Worm (Caenorhabditis elegans) whole organism, L1 larva: ENCODE measurements around the gene str-238.

Experiments
- C04F5.9 ChIP-seq: sonication (generic microtip); optimal IDR thresholded peaks from 2 replicates; lab custom pipeline; 2016; ENCODE audit warnings: missing genetic modification characterization, missing compliant biosample characterization
- C16A3.4 ChIP-seq: fragments of 150-350 bp; optimal IDR thresholded peaks from 2 replicates; lab custom pipeline; 2014; ENCODE audit warnings: missing biosample characterization, missing genetic modification characterization
- F16B12.6 ChIP-seq: fragments of 150-350 bp; optimal IDR thresholded peaks from 2 replicates; lab custom pipeline; 2014; ENCODE audit warnings: missing biosample characterization, missing genetic modification characterization
- alr-1 ChIP-seq: fragments of 200-800 bp; sonication (Bioruptor generic); optimal IDR thresholded peaks from 2 replicates; lab custom pipeline; 2018; ENCODE audit warnings: borderline replicate concordance, mild to moderate bottlenecking, missing genetic modification characterization, missing compliant biosample characterization
- ama-1 ChIP-seq: fragments of 150-350 bp; optimal IDR thresholded peaks from 2 replicates; lab custom pipeline; 2014
- blmp-1 ChIP-seq: fragments of 150-350 bp; optimal IDR thresholded peaks from 2 replicates; lab custom pipeline; 2014; ENCODE audit warnings: missing biosample characterization, missing genetic modification characterization
- ceh-63 ChIP-seq: fragments of 200-800 bp; sonication (Bioruptor generic); optimal IDR thresholded peaks from 2 replicates; lab custom pipeline; 2018; ENCODE audit warnings: mild to moderate bottlenecking, missing genetic modification characterization, missing compliant biosample characterization
- ceh-8 ChIP-seq: fragments of 200-800 bp; sonication (Bioruptor generic); optimal IDR thresholded peaks from 2 replicates; lab custom pipeline; 2018; ENCODE audit warnings: mild to moderate bottlenecking, missing genetic modification characterization, moderate library complexity, missing compliant biosample characterization
- ceh-90 ChIP-seq: sonication (generic microtip); optimal IDR thresholded peaks from 2 replicates; lab custom pipeline; 2016; ENCODE audit warnings: missing genetic modification characterization, missing compliant biosample characterization
- ces-1 ChIP-seq: fragments of 150-350 bp; optimal IDR thresholded peaks from 2 replicates; lab custom pipeline; 2014; ENCODE audit warnings: missing biosample characterization, missing genetic modification reagents, missing genetic modification characterization
- dsc-1 ChIP-seq: sonication (generic microtip); optimal IDR thresholded peaks from 2 replicates; lab custom pipeline; 2016; ENCODE audit warnings: mild to moderate bottlenecking, missing genetic modification characterization, missing compliant biosample characterization
- efl-1 ChIP-seq, 4 experiments: fragments of 150-350 bp; optimal IDR thresholded peaks in 3 of 4; peaks in 1 of 4; 1 replicate in 1 of 4; 2 replicates in 3 of 4; lab custom pipeline; 2014; ENCODE audit warnings: missing biosample characterization in 2 of 4, missing genetic modification characterization in 2 of 4, missing genetic modification reagents in 2 of 4
- efl-3 ChIP-seq: fragments of 200-800 bp; sonication (Bioruptor generic); optimal IDR thresholded peaks from 2 replicates; lab custom pipeline; 2018; ENCODE audit warnings: mild to moderate bottlenecking, missing genetic modification characterization, missing compliant biosample characterization
- egl-13 ChIP-seq: sonication (generic microtip); optimal IDR thresholded peaks from 2 replicates; lab custom pipeline; 2016; ENCODE audit warnings: missing genotype, missing genetic modification reagents, missing genetic modification characterization, missing compliant biosample characterization
- elt-2 ChIP-seq: sonication (generic microtip); optimal IDR thresholded peaks from 2 replicates; lab custom pipeline; 2016; ENCODE audit warnings: missing genetic modification characterization, mild to moderate bottlenecking, inconsistent platforms, missing compliant biosample characterization, missing genetic modification reagents
- ets-5 ChIP-seq: fragments of 200-800 bp; sonication (Bioruptor generic); IDR thresholded peaks from 2 replicates; pipeline ENCODE4 v1.3.6; 2022; ENCODE audit warnings: missing genetic modification characterization, missing compliant biosample characterization
- fkh-10 ChIP-seq: sonication (generic microtip); optimal IDR thresholded peaks from 2 replicates; lab custom pipeline; 2017; ENCODE audit warnings: missing biosample characterization, missing genetic modification reagents, missing genetic modification characterization
- fos-1 ChIP-seq: fragments of 150-350 bp; optimal IDR thresholded peaks from 2 replicates; lab custom pipeline; 2014; ENCODE audit warnings: missing biosample characterization, missing genetic modification characterization
- hlh-17 ChIP-seq: fragments of 200-800 bp; sonication (Bioruptor generic); optimal IDR thresholded peaks from 2 replicates; lab custom pipeline; 2018; ENCODE audit warnings: missing genetic modification characterization, mild to moderate bottlenecking, missing compliant biosample characterization, moderate library complexity, borderline replicate concordance
- jun-1 ChIP-seq: fragments of 150-350 bp; optimal IDR thresholded peaks from 2 replicates; lab custom pipeline; 2014; ENCODE audit warnings: missing biosample characterization, missing genetic modification reagents, missing genetic modification characterization
- lin-13 ChIP-seq: fragments of 150-350 bp; optimal IDR thresholded peaks from 2 replicates; lab custom pipeline; 2014; ENCODE audit warnings: missing biosample characterization, missing genetic modification reagents, missing genetic modification characterization
- lin-15B ChIP-seq: fragments of 150-350 bp; sonication (generic microtip); optimal IDR thresholded peaks from 3 replicates; lab custom pipeline; 2014; ENCODE audit warnings: missing biosample characterization, missing genetic modification characterization
- mab-9 ChIP-seq: fragments of 200-800 bp; sonication (Bioruptor generic); IDR thresholded peaks from 2 replicates; pipeline ENCODE4 v1.3.6; 2022; ENCODE audit warnings: missing genetic modification reagents, missing genetic modification characterization, missing compliant biosample characterization
- mdl-1 ChIP-seq, 2 experiments: fragments of 150-350 bp; optimal IDR thresholded peaks; 2 replicates each; lab custom pipeline; 2014 to 2017; ENCODE audit warnings: missing biosample characterization in 2 of 2, missing genetic modification characterization in 2 of 2, inconsistent platforms in 1 of 2
- nhr-12 ChIP-seq: sonication (generic microtip); optimal IDR thresholded peaks from 2 replicates; lab custom pipeline; 2017; ENCODE audit warnings: missing biosample characterization, missing genetic modification characterization
- nhr-19 ChIP-seq: fragments of 200-800 bp; sonication (Bioruptor generic); conservative IDR thresholded peaks from 2 replicates; pipeline ENCODE4 v1.3.6; 2022; ENCODE audit warnings: missing genetic modification characterization, missing compliant biosample characterization
- nhr-237 ChIP-seq: fragments of 150-350 bp; optimal IDR thresholded peaks from 2 replicates; lab custom pipeline; 2014; ENCODE audit warnings: missing biosample characterization, missing genetic modification characterization
- nhr-28 ChIP-seq: fragments of 150-350 bp; optimal IDR thresholded peaks from 2 replicates; lab custom pipeline; 2014; ENCODE audit warnings: missing biosample characterization, missing genetic modification characterization
- nhr-47 ChIP-seq: sonication (generic microtip); optimal IDR thresholded peaks from 2 replicates; lab custom pipeline; 2016; ENCODE audit warnings: mild to moderate bottlenecking, missing genetic modification characterization, moderate library complexity, missing compliant biosample characterization
- nhr-71 ChIP-seq: sonication (generic microtip); optimal IDR thresholded peaks from 2 replicates; lab custom pipeline; 2016; ENCODE audit warnings: mild to moderate bottlenecking, missing genetic modification characterization, moderate library complexity, missing compliant biosample characterization
- nhr-76 ChIP-seq: sonication (generic microtip); optimal IDR thresholded peaks from 2 replicates; lab custom pipeline; 2017; ENCODE audit warnings: missing biosample characterization, missing genetic modification characterization
- nhr-84 ChIP-seq: sonication (generic microtip); optimal IDR thresholded peaks from 2 replicates; lab custom pipeline; 2017; ENCODE audit warnings: missing biosample characterization, missing genetic modification characterization
- nhr-90 ChIP-seq: sonication (generic microtip); optimal IDR thresholded peaks from 2 replicates; lab custom pipeline; 2016; ENCODE audit warnings: mild to moderate bottlenecking, missing genetic modification characterization, missing compliant biosample characterization; ENCODE audit not compliant: poor library complexity
- pax-3 ChIP-seq: fragments of 200-800 bp; sonication (Bioruptor generic); optimal IDR thresholded peaks from 2 replicates; lab custom pipeline; 2018; ENCODE audit warnings: mild to moderate bottlenecking, missing genetic modification characterization, moderate library complexity, missing compliant biosample characterization
- rnt-1 ChIP-seq: sonication (generic microtip); optimal IDR thresholded peaks from 2 replicates; lab custom pipeline; 2016; ENCODE audit warnings: mild to moderate bottlenecking, missing genetic modification characterization, moderate library complexity, missing compliant biosample characterization
- snpc-4 ChIP-seq: fragments of 150-350 bp; optimal IDR thresholded peaks from 2 replicates; lab custom pipeline; 2014; ENCODE audit warnings: missing biosample characterization, missing genetic modification characterization
- sox-4 ChIP-seq: sonication (generic microtip); optimal IDR thresholded peaks from 2 replicates; lab custom pipeline; 2016; ENCODE audit warnings: missing genetic modification characterization, missing compliant biosample characterization
- sptf-1 ChIP-seq: fragments of 150-350 bp; optimal IDR thresholded peaks from 2 replicates; lab custom pipeline; 2014; ENCODE audit warnings: missing biosample characterization, missing genetic modification characterization
- sup-37 ChIP-seq: fragments of 200-800 bp; sonication (Bioruptor generic); optimal IDR thresholded peaks from 2 replicates; lab custom pipeline; 2018; ENCODE audit warnings: mild to moderate bottlenecking, missing genetic modification characterization, missing compliant biosample characterization
- unc-30 ChIP-seq: sonication (generic microtip); optimal IDR thresholded peaks from 2 replicates; lab custom pipeline; 2017; ENCODE audit warnings: missing biosample characterization, missing genetic modification characterization
- unc-86 ChIP-seq: sonication (generic microtip); optimal IDR thresholded peaks from 2 replicates; lab custom pipeline; 2016; ENCODE audit warnings: missing genetic modification characterization, missing compliant biosample characterization
- xbp-1 ChIP-seq: sonication (generic microtip); optimal IDR thresholded peaks from 2 replicates; lab custom pipeline; 2016; ENCODE audit warnings: missing genetic modification characterization, missing compliant biosample characterization
- zag-1 ChIP-seq: fragments of 150-350 bp; optimal IDR thresholded peaks from 2 replicates; lab custom pipeline; 2014; ENCODE audit warnings: missing biosample characterization, missing genetic modification characterization
- zip-4 ChIP-seq: fragments of 200-800 bp; sonication (Bioruptor generic); optimal IDR thresholded peaks from 2 replicates; lab custom pipeline; 2018; ENCODE audit warnings: mild to moderate bottlenecking, missing genetic modification characterization, moderate library complexity, missing compliant biosample characterization
- ztf-11 ChIP-seq, 2 experiments: sonication (generic microtip); optimal IDR thresholded peaks; 2 replicates each; lab custom pipeline; 2016 to 2017; ENCODE audit warnings: missing genetic modification characterization in 2 of 2, missing biosample characterization in 1 of 2, missing compliant biosample characterization in 1 of 2

The str-238 gene

DNA sequence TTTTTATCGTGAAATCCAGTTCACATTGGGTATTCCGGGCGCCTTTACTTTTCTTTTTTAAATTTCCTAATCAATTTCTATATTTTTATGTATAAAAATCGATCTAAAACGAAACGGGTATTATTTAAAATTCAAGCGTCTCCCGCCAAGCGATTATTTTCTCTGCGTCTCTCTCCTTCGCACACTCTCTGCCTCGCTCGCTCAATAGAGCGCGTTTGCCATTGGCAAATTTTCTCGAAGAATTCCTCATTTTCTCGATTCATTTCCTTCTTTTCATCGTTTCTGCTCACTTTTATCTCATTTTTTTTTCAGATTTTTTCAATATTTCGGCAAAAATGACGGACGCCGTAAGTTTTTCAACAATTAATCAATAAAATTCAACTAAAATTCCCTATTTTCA lies 8.4 kb downstream of the str-238 start, which contains the start of gene sti-1 (continued):
- peak; percentile 85 for TF ChIP-seq lin-15B (tag; lab: Kevin White, UChicago)
- peak; percentile 79 for TF ChIP-seq mab-9 (GFP tag; lab: Robert Waterston, UW)
- TF ChIP-seq ceh-8 (GFP tag; lab: Kevin White, UChicago), result peak; percentile 68
- no peak for TF ChIP-seq zag-1 (tag; lab: Kevin White, UChicago)
- TF ChIP-seq rnt-1 (tag; lab: Kevin White, UChicago), result peak; percentile 91
- TF ChIP-seq nhr-237 (tag; lab: Kevin White, UChicago), result peak; percentile 83
- no peak for TF ChIP-seq hlh-17 (GFP tag; lab: Kevin White, UChicago)
- peak; percentile 83 for TF ChIP-seq C16A3.4 (tag; lab: Kevin White, UChicago)
- peak; percentile 89 for TF ChIP-seq egl-13 (tag; lab: Kevin White, UChicago)
- peak; percentile 95 for TF ChIP-seq nhr-71 (tag; lab: Kevin White, UChicago)
- no peak for TF ChIP-seq unc-30
- no peak for TF ChIP-seq efl-3 (GFP tag; lab: Kevin White, UChicago)
- peak in 1 of 2 experiments; percentile 70 for TF ChIP-seq ztf-11 (tag; optimal IDR thresholded peaks at IDR 0.05; lab: Kevin White, UChicago)
- no peak for TF ChIP-seq ceh-90 (tag; lab: Kevin White, UChicago)
- peak; percentile 89 for TF ChIP-seq nhr-90 (tag; lab: Kevin White, UChicago)
- TF ChIP-seq snpc-4 (tag; lab: Kevin White, UChicago), result peak; percentile 65
- TF ChIP-seq dsc-1 (tag; lab: Kevin White, UChicago), result peak; percentile 92
- peak; percentile 36 for TF ChIP-seq F16B12.6 (tag; lab: Kevin White, UChicago)
- peak; percentile 72 for TF ChIP-seq sup-37
- TF ChIP-seq jun-1 (tag; lab: Kevin White, UChicago), result peak; percentile 86
- TF ChIP-seq xbp-1 (tag; lab: Kevin White, UChicago), result peak; percentile 91
- TF ChIP-seq sox-4 (tag; lab: Kevin White, UChicago), result peak; percentile 71
- TF ChIP-seq zip-4 (GFP tag; lab: Kevin White, UChicago), result peak; percentile 56
- no peak for TF ChIP-seq ces-1 (GFP tag; lab: Kevin White, UChicago)
- no peak for TF ChIP-seq sptf-1 (tag; lab: Kevin White, UChicago)
- peak; percentile 99 to 100 for TF ChIP-seq efl-1 (optimal IDR thresholded peaks at IDR 0.05; lab: Kevin White, UChicago)
- TF ChIP-seq efl-1 (GFP tag; optimal IDR thresholded peaks at IDR 0.05 in 1 of 2; lab: Kevin White, UChicago), result peak; percentile 99 to 100
- TF ChIP-seq ama-1 (lab: Kevin White, UChicago), result peak; percentile 56
- no peak for TF ChIP-seq ceh-63 (GFP tag; lab: Kevin White, UChicago)
- TF ChIP-seq blmp-1 (tag; lab: Kevin White, UChicago), result peak; percentile 74
- TF ChIP-seq nhr-76, result no peak
- TF ChIP-seq nhr-28 (tag; lab: Kevin White, UChicago), result peak; percentile 39

DNA sequence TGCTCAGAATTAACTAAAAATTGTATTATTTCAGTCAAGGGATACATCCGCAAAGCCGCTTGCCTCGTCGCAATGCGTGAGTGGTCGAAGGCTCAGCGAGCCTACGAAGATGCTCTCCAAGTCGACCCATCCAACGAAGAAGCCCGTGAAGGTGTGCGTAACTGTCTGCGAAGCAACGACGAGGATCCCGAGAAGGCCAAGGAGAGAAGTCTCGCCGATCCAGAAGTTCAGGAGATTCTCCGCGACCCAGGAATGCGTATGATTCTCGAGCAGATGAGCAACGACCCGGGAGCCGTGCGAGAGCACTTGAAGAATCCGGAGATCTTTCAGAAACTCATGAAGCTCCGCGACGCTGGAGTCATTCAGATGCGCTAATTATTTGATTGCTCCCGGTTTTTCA lies 9.5 kb downstream of the str-238 start:
- TF ChIP-seq nhr-12 (tag; lab: Kevin White, UChicago) (no peak), alr-1 (tag; lab: Kevin White, UChicago) (no peak), ces-1 (GFP tag; lab: Kevin White, UChicago) (no peak), ets-5 (no peak), lin-15B (tag; lab: Kevin White, UChicago) (no peak), elt-2 (tag; lab: Kevin White, UChicago) (no peak), mab-9 (GFP tag; lab: Robert Waterston, UW) (no peak), lin-13 (GFP tag; lab: Kevin White, UChicago) (no peak), nhr-84 (tag; lab: Kevin White, UChicago) (no peak), nhr-19 (GFP tag; lab: Robert Waterston, UW) (no peak), F16B12.6 (tag; lab: Kevin White, UChicago) (no peak), fkh-10 (GFP tag; lab: Kevin White, UChicago) (no peak), C04F5.9 (tag; lab: Kevin White, UChicago) (no peak), fos-1 (no peak), pax-3 (tag; lab: Kevin White, UChicago) (no peak), unc-86 (no peak), mdl-1 (tag; optimal IDR thresholded peaks at IDR 0.05; lab: Kevin White, UChicago) (no peak), nhr-47 (tag; lab: Kevin White, UChicago) (no peak)
